Worm (Caenorhabditis elegans) whole organism, midembryonic: Measurements from ENCODE around the gene srx-98.

Experiments used
- T22C8.4 ChIP-seq: fragments of 200-800 bp; sonication (Bioruptor generic); IDR thresholded peaks from 2 replicates; pipeline ENCODE4 v1.3.6; 2022; ENCODE audit warnings: missing genetic modification characterization, missing compliant biosample characterization
- cog-1 ChIP-seq: sonication (generic microtip); optimal IDR thresholded peaks from 2 replicates; lab custom pipeline; 2016; ENCODE audit warnings: missing genetic modification characterization, missing compliant biosample characterization
- flt-1 ChIP-seq: fragments of 200-800 bp; sonication (Bioruptor generic); IDR thresholded peaks from 2 replicates; pipeline ENCODE4 v1.3.6; 2022; ENCODE audit warnings: missing genetic modification characterization, missing compliant biosample characterization
- klf-2 ChIP-seq: fragments of 200-800 bp; sonication (Bioruptor generic); conservative IDR thresholded peaks from 2 replicates; pipeline ENCODE4 v1.3.6; 2022; ENCODE audit warnings: missing genetic modification reagents, missing genetic modification characterization, missing compliant biosample characterization
- med-1 ChIP-seq: sonication (generic microtip); optimal IDR thresholded peaks from 2 replicates; lab custom pipeline; 2017; ENCODE audit warnings: missing genetic modification characterization, mild to moderate bottlenecking, missing compliant biosample characterization, antibody characterized with exemption, missing genetic modification reagents; ENCODE audit not compliant: insufficient read depth
- ref-1 ChIP-seq: fragments of 200-800 bp; sonication (Bioruptor generic); conservative IDR thresholded peaks from 2 replicates; pipeline ENCODE4 v1.3.6; 2022; ENCODE audit warnings: missing genetic modification reagents, missing genetic modification characterization, missing compliant biosample characterization
- tab-1 ChIP-seq: fragments of 200-800 bp; sonication (Bioruptor generic); IDR thresholded peaks from 2 replicates; pipeline ENCODE4 v1.3.6; 2022; ENCODE audit warnings: missing genetic modification characterization, missing compliant biosample characterization
- ztf-23 ChIP-seq: fragments of 200-800 bp; sonication (Bioruptor generic); IDR thresholded peaks from 2 replicates; pipeline ENCODE4 v1.3.6; 2022; ENCODE audit warnings: missing genetic modification reagents, missing genetic modification characterization, missing compliant biosample characterization
- ztf-29 ChIP-seq: fragments of 200-800 bp; sonication (Bioruptor generic); IDR thresholded peaks from 2 replicates; pipeline ENCODE4 v1.3.6; 2022; ENCODE audit warnings: missing genetic modification reagents, missing genetic modification characterization, missing compliant biosample characterization

srx-98 gene

ce11 chrII:3670956-3671355, at the start of gene srx-98:
Gene srx-98 (minus strand): TSS chrII:3671056.
- TF ChIP-seq tab-1 (GFP tag; lab: Robert Waterston, UW) (no peak), med-1 (GFP tag; lab: Kevin White, UChicago) (no peak), flt-1 (no peak), ztf-23 (GFP tag; lab: Robert Waterston, UW) (no peak), klf-2 (GFP tag; lab: Robert Waterston, UW) (no peak), ztf-29 (GFP tag; lab: Robert Waterston, UW) (no peak), ref-1 (GFP tag; lab: Robert Waterston, UW) (no peak), T22C8.4 (GFP tag; lab: Robert Waterston, UW) (no peak), cog-1 (tag; lab: Kevin White, UChicago) (no peak)

- TF ChIP-seq tab-1 (GFP tag; lab: Robert Waterston, UW) (no peak), ref-1 (GFP tag; lab: Robert Waterston, UW) (no peak), ztf-29 (GFP tag; lab: Robert Waterston, UW) (no peak), med-1 (GFP tag; lab: Kevin White, UChicago) (no peak), klf-2 (GFP tag; lab: Robert Waterston, UW) (no peak), flt-1 (no peak), ztf-23 (GFP tag; lab: Robert Waterston, UW) (no peak), cog-1 (tag; lab: Kevin White, UChicago) (no peak), T22C8.4 (GFP tag; lab: Robert Waterston, UW) (no peak)
Measured at ce11 chrII:3716961-3717360, 46.1 kb upstream of the srx-98 start, which contains the start of gene fbxc-52. Gene fbxc-52 (plus strand): TSS chrII:3717261.

- no peak for TF ChIP-seq ref-1 (GFP tag; lab: Robert Waterston, UW)
Measured at ce11 chrII:3716455-3716854, 45.6 kb upstream of the srx-98 start, which contains the start of gene srh-99. Gene srh-99 (minus strand): TSS chrII:3716555.

- no peak for TF ChIP-seq med-1 (GFP tag; lab: Kevin White, UChicago)
- TF ChIP-seq ztf-29 (GFP tag; lab: Robert Waterston, UW), result no peak
- TF ChIP-seq flt-1, result no peak
- TF ChIP-seq klf-2 (GFP tag; lab: Robert Waterston, UW), result no peak
- TF ChIP-seq tab-1 (GFP tag; lab: Robert Waterston, UW), result no peak
- no peak for TF ChIP-seq ref-1 (GFP tag; lab: Robert Waterston, UW)
- no peak for TF ChIP-seq T22C8.4 (GFP tag; lab: Robert Waterston, UW)
- no peak for TF ChIP-seq ztf-23 (GFP tag; lab: Robert Waterston, UW)
- TF ChIP-seq cog-1 (tag; lab: Kevin White, UChicago), result no peak
Measured at ce11 chrII:3714595-3714994, 43.7 kb upstream of the srx-98 start, which contains the start of gene srh-100. Gene srh-100 (minus strand): TSS chrII:3714695.

- TF ChIP-seq klf-2 (GFP tag; lab: Robert Waterston, UW), result no peak
- no peak for TF ChIP-seq flt-1
- no peak for TF ChIP-seq ztf-23 (GFP tag; lab: Robert Waterston, UW)
- no peak for TF ChIP-seq med-1 (GFP tag; lab: Kevin White, UChicago)
- no peak for TF ChIP-seq cog-1 (tag; lab: Kevin White, UChicago)
- no peak for TF ChIP-seq tab-1 (GFP tag; lab: Robert Waterston, UW)
- no peak for TF ChIP-seq ztf-29 (GFP tag; lab: Robert Waterston, UW)
- no peak for TF ChIP-seq T22C8.4 (GFP tag; lab: Robert Waterston, UW)
- no peak for TF ChIP-seq ref-1 (GFP tag; lab: Robert Waterston, UW)
Measured at ce11 chrII:3711047-3711446, 40.2 kb upstream of the srx-98 start, which contains the start of gene fbxc-53. Gene fbxc-53 (plus strand): TSS chrII:3711291.

ce11 chrII:3709255-3709654, 38.4 kb upstream of the srx-98 start, which contains the start of gene srx-110:
Gene srx-110 (plus strand): TSS chrII:3709555.
- no peak for TF ChIP-seq flt-1
- TF ChIP-seq ref-1 (GFP tag; lab: Robert Waterston, UW), result no peak
- TF ChIP-seq ztf-29 (GFP tag; lab: Robert Waterston, UW), result no peak
- no peak for TF ChIP-seq klf-2 (GFP tag; lab: Robert Waterston, UW)
- no peak for TF ChIP-seq T22C8.4 (GFP tag; lab: Robert Waterston, UW)
- TF ChIP-seq med-1 (GFP tag; lab: Kevin White, UChicago), result no peak
- no peak for TF ChIP-seq cog-1 (tag; lab: Kevin White, UChicago)
- no peak for TF ChIP-seq ztf-23 (GFP tag; lab: Robert Waterston, UW)
- no peak for TF ChIP-seq tab-1 (GFP tag; lab: Robert Waterston, UW)

- TF ChIP-seq cog-1 (tag; lab: Kevin White, UChicago) (no peak), ztf-23 (GFP tag; lab: Robert Waterston, UW) (no peak), flt-1 (no peak), klf-2 (GFP tag; lab: Robert Waterston, UW) (no peak), tab-1 (GFP tag; lab: Robert Waterston, UW) (no peak), med-1 (GFP tag; lab: Kevin White, UChicago) (no peak), T22C8.4 (GFP tag; lab: Robert Waterston, UW) (no peak), ref-1 (GFP tag; lab: Robert Waterston, UW) (no peak), ztf-29 (GFP tag; lab: Robert Waterston, UW) (no peak)
Measured at ce11 chrII:3705320-3705719, 34.5 kb upstream of the srx-98 start, which contains the start of gene srx-108. Gene srx-108 (plus strand): TSS chrII:3705620.

ce11 chrII:3701305-3701704, 30.4 kb upstream of the srx-98 start, which contains the start of gene srx-105:
Gene srx-105 (minus strand): TSS chrII:3701405.
- TF ChIP-seq flt-1 (no peak), klf-2 (GFP tag; lab: Robert Waterston, UW) (no peak), tab-1 (GFP tag; lab: Robert Waterston, UW) (no peak), ztf-29 (GFP tag; lab: Robert Waterston, UW) (no peak), ref-1 (GFP tag; lab: Robert Waterston, UW) (no peak), med-1 (GFP tag; lab: Kevin White, UChicago) (no peak), cog-1 (tag; lab: Kevin White, UChicago) (no peak), T22C8.4 (GFP tag; lab: Robert Waterston, UW) (no peak), ztf-23 (GFP tag; lab: Robert Waterston, UW) (no peak)

- no peak for TF ChIP-seq klf-2 (GFP tag; lab: Robert Waterston, UW)
- no peak for TF ChIP-seq T22C8.4 (GFP tag; lab: Robert Waterston, UW)
- TF ChIP-seq med-1 (GFP tag; lab: Kevin White, UChicago), result no peak
- no peak for TF ChIP-seq ztf-29 (GFP tag; lab: Robert Waterston, UW)
- TF ChIP-seq cog-1 (tag; lab: Kevin White, UChicago), result no peak
- TF ChIP-seq flt-1, result no peak
- no peak for TF ChIP-seq tab-1 (GFP tag; lab: Robert Waterston, UW)
- no peak for TF ChIP-seq ref-1 (GFP tag; lab: Robert Waterston, UW)
Measured at ce11 chrII:3699591-3699990, 28.7 kb upstream of the srx-98 start, which contains the start of gene srx-104. Gene srx-104 (minus strand): TSS chrII:3699691.
